Worm (Caenorhabditis elegans) whole organism, early embryonic: ENCODE data around the gene T02H6.11.

Source experiments
- F13C5.2 ChIP-seq: sonication (generic microtip); optimal IDR thresholded peaks from 2 replicates; lab custom pipeline; 2017; ENCODE audit warnings: mild to moderate bottlenecking, missing genetic modification characterization, inconsistent platforms, missing compliant biosample characterization
- ama-1 ChIP-seq: fragments of 150-350 bp; optimal IDR thresholded peaks from 2 replicates; lab custom pipeline; 2014
- ceh-36 ChIP-seq: sonication (generic microtip); optimal IDR thresholded peaks from 2 replicates; lab custom pipeline; 2016; ENCODE audit warnings: missing genetic modification characterization, inconsistent platforms, missing compliant biosample characterization
- ets-7 ChIP-seq: sonication (generic microtip); optimal IDR thresholded peaks from 2 replicates; lab custom pipeline; 2016; ENCODE audit warnings: missing genotype, missing genetic modification characterization, missing compliant biosample characterization
- flt-1 ChIP-seq: fragments of 200-800 bp; sonication (Bioruptor generic); IDR thresholded peaks from 2 replicates; pipeline ENCODE4 v1.3.6; 2022; ENCODE audit warnings: missing genetic modification characterization, missing compliant biosample characterization
- hmbx-1 ChIP-seq: sonication (generic microtip); optimal IDR thresholded peaks from 2 replicates; lab custom pipeline; 2016; ENCODE audit warnings: mild to moderate bottlenecking, missing genetic modification characterization, missing compliant biosample characterization
- pes-1 ChIP-seq: fragments of 200-800 bp; sonication (Bioruptor generic); IDR thresholded peaks from 2 replicates; pipeline ENCODE4 v1.3.6; 2022; ENCODE audit warnings: missing genetic modification reagents, missing genetic modification characterization, missing compliant biosample characterization
- scrt-1 ChIP-seq: fragments of 200-800 bp; sonication (Bioruptor generic); IDR thresholded peaks from 2 replicates; pipeline ENCODE4 v1.3.6; 2022; ENCODE audit warnings: missing genetic modification characterization, missing compliant biosample characterization
- tra-4 ChIP-seq: sonication (generic microtip); optimal IDR thresholded peaks from 2 replicates; lab custom pipeline; 2017; ENCODE audit warnings: missing genetic modification characterization, missing compliant biosample characterization

DNA sequence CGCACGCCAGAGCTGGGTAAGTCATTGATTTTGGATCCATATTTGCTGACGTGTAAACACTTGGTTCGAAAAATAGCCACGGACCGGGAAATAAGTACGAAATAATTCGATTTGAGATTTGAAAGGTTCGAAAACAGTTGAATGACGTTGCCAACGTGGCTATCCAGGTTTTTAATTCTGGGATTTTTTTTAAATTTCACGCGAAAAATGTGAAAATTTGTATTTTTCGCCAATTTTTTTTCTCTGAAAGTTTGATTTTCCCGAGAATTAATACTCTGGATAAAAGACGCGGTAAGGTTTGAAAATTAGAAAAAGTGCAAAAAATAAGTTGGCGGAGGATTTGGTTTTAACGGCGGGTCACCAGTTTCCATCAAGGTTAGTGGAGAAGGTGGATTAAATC, 39.9 kb upstream of the T02H6.11 start, which contains the start of gene fbxc-48:
- TF ChIP-seq ama-1 (no peak), ets-7 (tag; lab: Kevin White, UChicago) (no peak), hmbx-1 (tag; lab: Kevin White, UChicago) (no peak), flt-1 (no peak), tra-4 (tag; lab: Kevin White, UChicago) (no peak), pes-1 (no peak), F13C5.2 (no peak), ceh-36 (tag; lab: Kevin White, UChicago) (no peak), scrt-1 (GFP tag; lab: Robert Waterston, UW) (no peak)
